Fruit fly (Drosophila melanogaster) whole organism, embryonic: ENCODE data around the gene Gr85a.

Experiments used
- Atf6 ChIP-seq: fragments of 200-800 bp; sonication (Bioruptor generic); IDR thresholded peaks from 2 replicates; pipeline ENCODE4 v1.3.6; 2022; ENCODE audit warnings: missing biosample characterization, missing genetic modification characterization
- BtbVII ChIP-seq: fragments of 200-800 bp; sonication (Bioruptor generic); optimal IDR thresholded peaks from 3 replicates; lab custom pipeline; 2017; ENCODE audit warnings: missing biosample characterization, mild to moderate bottlenecking, missing genetic modification characterization
- CG10267 ChIP-seq: fragments of 200-800 bp; sonication (Bioruptor generic); optimal IDR thresholded peaks from 2 replicates; lab custom pipeline; 2018; ENCODE audit warnings: missing biosample characterization, mild to moderate bottlenecking, missing genetic modification characterization, moderate library complexity
- CG10979 ChIP-seq: fragments of 200-800 bp; sonication (Bioruptor generic); optimal IDR thresholded peaks from 2 replicates; lab custom pipeline; 2018; ENCODE audit warnings: missing biosample characterization, mild to moderate bottlenecking, missing genetic modification characterization, moderate library complexity
- CG11504 ChIP-seq: fragments of 200-800 bp; sonication (Bioruptor generic); optimal IDR thresholded peaks from 3 replicates; lab custom pipeline; 2019; ENCODE audit warnings: missing biosample characterization, mild to moderate bottlenecking, missing genetic modification characterization, moderate library complexity
- CG12236 ChIP-seq: fragments of 200-800 bp; sonication (Bioruptor generic); optimal IDR thresholded peaks from 2 replicates; lab custom pipeline; 2016; ENCODE audit warnings: missing biosample characterization, missing genetic modification characterization
- CG12299 ChIP-seq: fragments of 200-800 bp; sonication (Bioruptor generic); optimal IDR thresholded peaks from 2 replicates; lab custom pipeline; 2018; ENCODE audit warnings: missing biosample characterization, mild to moderate bottlenecking, missing genetic modification characterization
- CG12391 ChIP-seq: fragments of 200-800 bp; sonication (Bioruptor generic); optimal IDR thresholded peaks from 3 replicates; lab custom pipeline; 2018; ENCODE audit warnings: missing biosample characterization, mild to moderate bottlenecking, missing genetic modification characterization, moderate library complexity
- CG15514 ChIP-seq: fragments of 200-800 bp; sonication (Bioruptor generic); optimal IDR thresholded peaks from 3 replicates; lab custom pipeline; 2017; ENCODE audit warnings: missing biosample characterization, missing genetic modification characterization, mild to moderate bottlenecking, moderate library complexity, missing genetic modification reagents
- CG16863 ChIP-seq: fragments of 200-800 bp; sonication (Bioruptor generic); optimal IDR thresholded peaks from 3 replicates; lab custom pipeline; 2016; ENCODE audit warnings: missing biosample characterization, missing genetic modification characterization
- CG18011 ChIP-seq: fragments of 200-800 bp; sonication (Bioruptor generic); optimal IDR thresholded peaks from 2 replicates; lab custom pipeline; 2017; ENCODE audit warnings: missing biosample characterization, missing genetic modification characterization, mild to moderate bottlenecking, moderate library complexity, missing genotype
- CG2202 ChIP-seq: fragments of 200-800 bp; sonication (Bioruptor generic); optimal IDR thresholded peaks from 2 replicates; lab custom pipeline; 2018; ENCODE audit warnings: missing biosample characterization, mild to moderate bottlenecking, missing genetic modification characterization
- CG31441 ChIP-seq: fragments of 200-800 bp; sonication (Bioruptor generic); IDR thresholded peaks from 2 replicates; pipeline ENCODE4 v1.3.6; 2022; ENCODE audit warnings: missing biosample characterization, missing genetic modification characterization
- CG3163 ChIP-seq: fragments of 200-800 bp; sonication (Bioruptor generic); optimal IDR thresholded peaks from 3 replicates; lab custom pipeline; 2016; ENCODE audit warnings: missing biosample characterization, missing genetic modification characterization
- CG32772 ChIP-seq: fragments of 200-800 bp; sonication (Bioruptor generic); IDR thresholded peaks from 2 replicates; pipeline ENCODE4 v1.3.6; 2022; ENCODE audit warnings: missing biosample characterization, missing genetic modification characterization
- CG34224 ChIP-seq: fragments of 200-800 bp; sonication (Bioruptor generic); IDR thresholded peaks from 3 replicates; pipeline ENCODE4 v1.3.6; 2022; ENCODE audit warnings: missing biosample characterization, missing genetic modification characterization; ENCODE audit not compliant: partially characterized antibody
- CG3995 ChIP-seq: fragments of 200-800 bp; sonication (Bioruptor generic); optimal IDR thresholded peaks from 3 replicates; lab custom pipeline; 2016; ENCODE audit warnings: missing biosample characterization, missing genetic modification characterization
- CG4820 ChIP-seq: fragments of 200-800 bp; sonication (Bioruptor generic); optimal IDR thresholded peaks from 3 replicates; lab custom pipeline; 2016; ENCODE audit warnings: missing biosample characterization, missing genetic modification characterization
- CG7928 ChIP-seq: fragments of 200-800 bp; sonication (Bioruptor generic); optimal IDR thresholded peaks from 2 replicates; lab custom pipeline; 2017; ENCODE audit warnings: missing biosample characterization, mild to moderate bottlenecking, missing genetic modification characterization
- CG9215 ChIP-seq: fragments of 200-800 bp; sonication (Bioruptor generic); IDR thresholded peaks from 2 replicates; pipeline ENCODE4 v1.3.6; 2022; ENCODE audit warnings: missing biosample characterization, missing genetic modification characterization
- Dref ChIP-seq: fragments of 200-800 bp; sonication (Bioruptor generic); IDR thresholded peaks from 2 replicates; pipeline ENCODE4 v1.3.6; 2022; ENCODE audit warnings: missing biosample characterization, missing genetic modification characterization
- Drgx ChIP-seq: fragments of 200-800 bp; sonication (Bioruptor generic); IDR thresholded peaks from 2 replicates; pipeline ENCODE4 v1.3.6; 2022; ENCODE audit warnings: missing biosample characterization, missing genetic modification characterization
- Fer1 ChIP-seq: fragments of 200-800 bp; sonication (Bioruptor generic); optimal IDR thresholded peaks from 2 replicates; lab custom pipeline; 2017; ENCODE audit warnings: missing biosample characterization, mild to moderate bottlenecking, missing genetic modification characterization
- H15 ChIP-seq: fragments of 200-800 bp; sonication (Bioruptor generic); IDR thresholded peaks from 3 replicates; pipeline ENCODE4 v1.3.6; 2022; ENCODE audit warnings: missing biosample characterization, missing genetic modification characterization
- Hmr ChIP-seq: fragments of 200-800 bp; sonication (Bioruptor generic); optimal IDR thresholded peaks from 3 replicates; lab custom pipeline; 2017; ENCODE audit warnings: mild to moderate bottlenecking, missing biosample characterization, missing genetic modification reagents, missing genetic modification characterization
- Hr3 ChIP-seq: fragments of 200-800 bp; sonication (Bioruptor generic); optimal IDR thresholded peaks from 3 replicates; lab custom pipeline; 2016; ENCODE audit warnings: missing biosample characterization, missing genetic modification characterization
- MESR4 ChIP-seq: fragments of 200-800 bp; sonication (Bioruptor generic); optimal IDR thresholded peaks from 2 replicates; lab custom pipeline; 2018; ENCODE audit warnings: missing biosample characterization, mild to moderate bottlenecking, missing genetic modification characterization, moderate library complexity
- Med ChIP-seq: fragments of 200-800 bp; sonication (Bioruptor generic); peaks from one replicate; lab custom pipeline; 2016; ENCODE audit warnings: missing biosample characterization, missing genetic modification characterization, mild to moderate bottlenecking, inconsistent platforms, moderate library complexity
- PHDP ChIP-seq: fragments of 200-800 bp; sonication (Bioruptor generic); optimal IDR thresholded peaks from 3 replicates; lab custom pipeline; 2018; ENCODE audit warnings: missing biosample characterization, mild to moderate bottlenecking, missing genetic modification characterization, moderate library complexity
- TFAM ChIP-seq: fragments of 200-800 bp; sonication (Bioruptor generic); optimal IDR thresholded peaks from 2 replicates; lab custom pipeline; 2017; ENCODE audit warnings: missing biosample characterization, missing genetic modification characterization, inconsistent platforms
- Trl ChIP-seq, 3 experiments: fragments of >200 bp in 2 of 3; fragments of 200-800 bp in 1 of 3; sonication (Bioruptor generic) in 1 of 3; optimal IDR thresholded peaks; 2 replicates in 1 of 3; 3 replicates in 2 of 3; lab custom pipeline; 2016 to 2017; ENCODE audit warnings: missing biosample characterization in 1 of 3, missing genetic modification characterization in 1 of 3
- Xbp1 ChIP-seq: fragments of 200-800 bp; sonication (Bioruptor generic); optimal IDR thresholded peaks from 3 replicates; lab custom pipeline; 2016; ENCODE audit warnings: missing biosample characterization, mild to moderate bottlenecking, missing genetic modification characterization
- caup ChIP-seq: fragments of 200-800 bp; sonication (Bioruptor generic); optimal IDR thresholded peaks from 3 replicates; lab custom pipeline; 2017; ENCODE audit warnings: missing biosample characterization, mild to moderate bottlenecking, missing genetic modification characterization, moderate library complexity; ENCODE audit not compliant: severe bottlenecking
- chinmo ChIP-seq: fragments of 200-800 bp; sonication (Bioruptor generic); IDR thresholded peaks from 4 replicates; pipeline ENCODE4 v1.3.6; 2022; ENCODE audit warnings: missing biosample characterization, missing genetic modification characterization; ENCODE audit not compliant: partially characterized antibody
- fd102C ChIP-seq: fragments of 200-800 bp; sonication (Bioruptor generic); optimal IDR thresholded peaks from 2 replicates; lab custom pipeline; 2018; ENCODE audit warnings: missing biosample characterization, mild to moderate bottlenecking, missing genetic modification characterization, moderate library complexity
- kni ChIP-seq: fragments of 200-800 bp; sonication (Bioruptor generic); optimal IDR thresholded peaks from 3 replicates; lab custom pipeline; 2017; ENCODE audit warnings: mild to moderate bottlenecking, missing biosample characterization, missing genetic modification reagents, missing genetic modification characterization
- knrl ChIP-seq: fragments of 200-800 bp; sonication (Bioruptor generic); IDR thresholded peaks from 3 replicates; pipeline ENCODE4 v1.3.6; 2022; ENCODE audit warnings: missing biosample characterization, missing genetic modification characterization; ENCODE audit not compliant: partially characterized antibody
- lab ChIP-seq: fragments of 200-800 bp; sonication (Bioruptor generic); optimal IDR thresholded peaks from 3 replicates; lab custom pipeline; 2017; ENCODE audit warnings: missing biosample characterization, missing genetic modification characterization, mild to moderate bottlenecking, moderate library complexity, missing genetic modification reagents
- lilli ChIP-seq: fragments of 200-800 bp; sonication (Bioruptor generic); optimal IDR thresholded peaks from 3 replicates; lab custom pipeline; 2016; ENCODE audit warnings: missing biosample characterization, missing genetic modification characterization
- mam ChIP-seq: fragments of 200-800 bp; sonication (Bioruptor generic); optimal IDR thresholded peaks from 3 replicates; lab custom pipeline; 2016; ENCODE audit warnings: missing biosample characterization, missing genetic modification characterization
- org-1 ChIP-seq: fragments of 200-800 bp; sonication (Bioruptor generic); optimal IDR thresholded peaks from 2 replicates; lab custom pipeline; 2017; ENCODE audit warnings: missing biosample characterization, missing genetic modification characterization
- pzg ChIP-seq: fragments of 200-800 bp; sonication (Bioruptor generic); optimal IDR thresholded peaks from 3 replicates; lab custom pipeline; 2018; ENCODE audit warnings: missing biosample characterization, mild to moderate bottlenecking, missing genetic modification characterization, moderate library complexity
- seq ChIP-seq: fragments of 200-800 bp; sonication (Bioruptor generic); IDR thresholded peaks from 2 replicates; pipeline ENCODE4 v1.3.6; 2022; ENCODE audit warnings: missing biosample characterization, missing genetic modification characterization
- sima ChIP-seq: fragments of 200-800 bp; sonication (Bioruptor generic); optimal IDR thresholded peaks from 2 replicates; lab custom pipeline; 2016; ENCODE audit warnings: missing biosample characterization, missing genetic modification characterization
- sob ChIP-seq: fragments of 200-800 bp; sonication (Bioruptor generic); IDR thresholded peaks from 2 replicates; pipeline ENCODE4 v1.3.6; 2022; ENCODE audit warnings: missing biosample characterization, missing genetic modification characterization
- vnd ChIP-seq: fragments of 200-800 bp; sonication (Bioruptor generic); IDR thresholded peaks from 3 replicates; pipeline ENCODE4 v1.3.6; 2022; ENCODE audit warnings: missing biosample characterization, missing genetic modification characterization; ENCODE audit not compliant: partially characterized antibody

Gene Gr85a

dm6 chr3R:9985585-9986393 lies 10.8 kb downstream of the Gr85a start, which contains the start of gene Art4 (continued):
- TF ChIP-seq H15 (GFP tag; lab: Robert Waterston, UW) (no peak), MESR4 (peak; percentile 65), CG15514 (GFP tag; lab: Kevin White, UChicago) (peak; percentile 66), CG10979 (tag; lab: Kevin White, UChicago) (peak; percentile 10), CG7928 (GFP tag; lab: Kevin White, UChicago) (peak; percentile 39), sima (GFP tag; lab: Kevin White, UChicago) (peak; percentile 10), lab (GFP tag; lab: Kevin White, UChicago) (peak; percentile 49), Hmr (GFP tag; lab: Kevin White, UChicago) (peak; percentile 73), knrl (GFP tag; lab: Robert Waterston, UW) (peak; percentile 80), lilli (GFP tag; lab: Kevin White, UChicago) (peak; percentile 34), CG34224 (GFP tag; lab: Robert Waterston, UW) (peak; percentile 49; the same call in 1 of the 3 replicates), Dref (GFP tag; lab: Robert Waterston, UW) (peak; percentile 52), Fer1 (GFP tag; lab: Kevin White, UChicago) (no peak), CG12391 (tag; lab: Kevin White, UChicago) (peak; percentile 52), caup (GFP tag; lab: Kevin White, UChicago) (peak; percentile 16)

dm6 chr3R:9978977-9979376 lies 17.6 kb downstream of the Gr85a start:
- TF ChIP-seq CG12299 (no peak), Trl (optimal IDR thresholded peaks at IDR 0.05; lab: Kevin White, UChicago) (peak in 1 of 2 experiments; percentile 58), Trl (GFP tag; optimal IDR thresholded peaks at IDR 0.05; lab: Kevin White, UChicago) (no peak), mam (GFP tag; lab: Kevin White, UChicago) (no peak), pzg (GFP tag; lab: Kevin White, UChicago) (no peak), CG3163 (GFP tag; lab: Kevin White, UChicago) (peak; percentile 73), CG2202 (no peak), CG11504 (tag; lab: Kevin White, UChicago) (peak; percentile 10), BtbVII (GFP tag; lab: Kevin White, UChicago) (no peak), sob (GFP tag; lab: Robert Waterston, UW) (no peak), fd102C (no peak), org-1 (GFP tag; lab: Kevin White, UChicago) (no peak), Xbp1 (GFP tag; lab: Kevin White, UChicago) (no peak), CG18011 (GFP tag; lab: Kevin White, UChicago) (no peak), CG4820 (no peak), CG3995 (GFP tag; lab: Kevin White, UChicago) (no peak), vnd (no peak), CG12236 (GFP tag; lab: Kevin White, UChicago) (no peak), kni (GFP tag; lab: Kevin White, UChicago) (peak; percentile 5), CG16863 (no peak), CG31441 (no peak), Atf6 (GFP tag; lab: Robert Waterston, UW) (no peak), PHDP (tag; lab: Kevin White, UChicago) (no peak), Drgx (GFP tag; lab: Robert Waterston, UW) (no peak), Med (GFP tag; lab: Kevin White, UChicago) (peak; percentile 39), TFAM (no peak), CG10267 (tag; lab: Kevin White, UChicago) (no peak), CG9215 (GFP tag; lab: Robert Waterston, UW) (no peak), chinmo (0 out of 4 replicates have a peak, but pooled peaks have one; percentile 52), CG32772 (GFP tag; lab: Robert Waterston, UW) (no peak), Hr3 (GFP tag; lab: Kevin White, UChicago) (peak; percentile 7), seq (GFP tag; lab: Robert Waterston, UW) (0 out of 2 replicates have a peak, but pooled peaks have one; percentile 19)
